Worm (Caenorhabditis elegans) whole organism, L2 larva: ENCODE measurements around the gene coa-7.

Experiments
- F13H6.1 ChIP-seq: sonication (generic microtip); optimal IDR thresholded peaks from 2 replicates; lab custom pipeline; 2016; ENCODE audit warnings: missing genetic modification characterization, missing compliant biosample characterization
- Y55F3AM.14 ChIP-seq: fragments of 200-800 bp; sonication (Bioruptor generic); optimal IDR thresholded peaks from 2 replicates; lab custom pipeline; 2018; ENCODE audit warnings: mild to moderate bottlenecking, missing genetic modification characterization, missing compliant biosample characterization
- ZK546.5 ChIP-seq: sonication (generic microtip); optimal IDR thresholded peaks from 2 replicates; lab custom pipeline; 2017; ENCODE audit warnings: missing biosample characterization, missing genetic modification characterization
- alr-1 ChIP-seq: fragments of 150-350 bp; optimal IDR thresholded peaks from 2 replicates; lab custom pipeline; 2014; ENCODE audit warnings: missing biosample characterization, missing genetic modification characterization
- ama-1 ChIP-seq: fragments of 150-350 bp; optimal IDR thresholded peaks from 2 replicates; lab custom pipeline; 2018; ENCODE audit warnings: inconsistent platforms
- ceh-16 ChIP-seq: fragments of 150-350 bp; optimal IDR thresholded peaks from 2 replicates; lab custom pipeline; 2014; ENCODE audit warnings: missing biosample characterization, missing genetic modification characterization
- ceh-82 ChIP-seq: fragments of 150-350 bp; optimal IDR thresholded peaks from 2 replicates; lab custom pipeline; 2014; ENCODE audit warnings: missing biosample characterization, missing genetic modification characterization
- crh-2 ChIP-seq: sonication (generic microtip); optimal IDR thresholded peaks from 2 replicates; lab custom pipeline; 2017; ENCODE audit warnings: missing biosample characterization, missing genetic modification characterization
- dmd-4 ChIP-seq: sonication (generic microtip); optimal IDR thresholded peaks from 2 replicates; lab custom pipeline; 2017; ENCODE audit warnings: missing biosample characterization, missing genetic modification characterization
- egl-27 ChIP-seq: sonication (generic microtip); optimal IDR thresholded peaks from 3 replicates; lab custom pipeline; 2017; ENCODE audit warnings: missing biosample characterization, missing genetic modification reagents, missing genetic modification characterization
- elt-1 ChIP-seq: fragments of 150-350 bp; optimal IDR thresholded peaks from 2 replicates; lab custom pipeline; 2014; ENCODE audit warnings: missing biosample characterization, missing genetic modification characterization
- elt-3 ChIP-seq: sonication (generic microtip); optimal IDR thresholded peaks from 2 replicates; lab custom pipeline; 2017; ENCODE audit warnings: missing biosample characterization, missing genetic modification characterization
- fos-1 ChIP-seq: fragments of 150-350 bp; optimal IDR thresholded peaks from 2 replicates; lab custom pipeline; 2014; ENCODE audit warnings: missing biosample characterization, missing genetic modification characterization
- gmeb-1 ChIP-seq: fragments of 150-350 bp; optimal IDR thresholded peaks from 2 replicates; lab custom pipeline; 2014; ENCODE audit warnings: missing biosample characterization, missing genetic modification characterization
- lin-11 ChIP-seq: fragments of 150-350 bp; sonication (generic microtip); optimal IDR thresholded peaks from 2 replicates; lab custom pipeline; 2014; ENCODE audit warnings: missing biosample characterization, missing genetic modification characterization, inconsistent platforms, mixed read lengths
- mbf-1 ChIP-seq: sonication (generic microtip); optimal IDR thresholded peaks from 2 replicates; lab custom pipeline; 2017; ENCODE audit warnings: missing biosample characterization, missing genetic modification characterization
- nhr-10 ChIP-seq: sonication (generic microtip); optimal IDR thresholded peaks from 2 replicates; lab custom pipeline; 2017; ENCODE audit warnings: missing biosample characterization, missing genetic modification characterization
- nhr-12 ChIP-seq: fragments of 150-350 bp; optimal IDR thresholded peaks from 2 replicates; lab custom pipeline; 2014; ENCODE audit warnings: missing biosample characterization, missing genetic modification characterization
- nhr-129 ChIP-seq: fragments of 150-350 bp; optimal IDR thresholded peaks from 2 replicates; lab custom pipeline; 2014; ENCODE audit warnings: missing biosample characterization, missing genetic modification characterization
- nhr-23 ChIP-seq: fragments of 150-350 bp; optimal IDR thresholded peaks from 2 replicates; lab custom pipeline; 2014; ENCODE audit warnings: missing biosample characterization, missing genetic modification reagents, missing genetic modification characterization
- nhr-237 ChIP-seq: fragments of 150-350 bp; optimal IDR thresholded peaks from 2 replicates; lab custom pipeline; 2014; ENCODE audit warnings: missing biosample characterization, missing genetic modification characterization
- nhr-25 ChIP-seq: fragments of 150-350 bp; sonication (generic microtip); optimal IDR thresholded peaks from 3 replicates; lab custom pipeline; 2014; ENCODE audit warnings: missing biosample characterization, missing genetic modification characterization
- nhr-77 ChIP-seq: fragments of 150-350 bp; optimal IDR thresholded peaks from 2 replicates; lab custom pipeline; 2014; ENCODE audit warnings: missing biosample characterization, missing genetic modification characterization
- skn-1 ChIP-seq: sonication (generic microtip); optimal IDR thresholded peaks from 2 replicates; lab custom pipeline; 2017; ENCODE audit warnings: missing biosample characterization, missing genetic modification characterization
- sma-3 ChIP-seq: sonication (generic microtip); optimal IDR thresholded peaks from 2 replicates; lab custom pipeline; 2016; ENCODE audit warnings: missing genetic modification reagents, missing genetic modification characterization, missing compliant biosample characterization
- sma-9 ChIP-seq, 2 experiments: fragments of 150-350 bp in 1 of 2; sonication (generic microtip) in 1 of 2; optimal IDR thresholded peaks; 2 replicates each; lab custom pipeline; 2014 to 2016; ENCODE audit warnings: missing genetic modification characterization in 2 of 2, mild to moderate bottlenecking in 1 of 2, missing biosample characterization in 1 of 2, missing compliant biosample characterization in 1 of 2, missing genetic modification reagents in 1 of 2, moderate library complexity in 1 of 2
- snpc-4 ChIP-seq: fragments of 150-350 bp; optimal IDR thresholded peaks from 2 replicates; lab custom pipeline; 2014; ENCODE audit warnings: missing biosample characterization, missing genetic modification characterization
- unc-55 ChIP-seq: fragments of 150-350 bp; sonication (generic microtip); optimal IDR thresholded peaks from 3 replicates; lab custom pipeline; 2014; ENCODE audit warnings: missing biosample characterization, missing genetic modification reagents, missing genetic modification characterization
- unc-62 ChIP-seq: fragments of 150-350 bp; optimal IDR thresholded peaks from 2 replicates; lab custom pipeline; 2014; ENCODE audit warnings: missing biosample characterization, missing genetic modification reagents, missing genetic modification characterization
- zag-1 ChIP-seq: fragments of 150-350 bp; optimal IDR thresholded peaks from 2 replicates; lab custom pipeline; 2014; ENCODE audit warnings: missing biosample characterization, missing genetic modification characterization
- ztf-1 ChIP-seq: fragments of 200-800 bp; sonication (Bioruptor generic); conservative IDR thresholded peaks from 2 replicates; pipeline ENCODE4 v1.3.6; 2022; ENCODE audit warnings: missing genetic modification characterization, missing compliant biosample characterization

Gene coa-7

ce11 chrII:11652125-11652524 lies 1.2 kb upstream of the coa-7 start:
- no peak for TF ChIP-seq elt-3

ce11 chrII:11649239-11649638 lies 1.7 kb downstream of the coa-7 start:
- TF ChIP-seq lin-11 (tag; lab: Kevin White, UChicago) (no peak), ztf-1 (GFP tag; lab: Robert Waterston, UW) (no peak), ZK546.5 (tag; lab: Kevin White, UChicago) (no peak), skn-1 (tag; lab: Kevin White, UChicago) (no peak), nhr-10 (tag; lab: Kevin White, UChicago) (no peak), snpc-4 (tag; lab: Kevin White, UChicago) (no peak), alr-1 (no peak), ceh-16 (tag; lab: Kevin White, UChicago) (no peak), dmd-4 (tag; lab: Kevin White, UChicago) (no peak), nhr-129 (no peak), nhr-25 (tag; lab: Kevin White, UChicago) (no peak), elt-1 (no peak), nhr-12 (tag; lab: Kevin White, UChicago) (no peak)

- TF ChIP-seq crh-2 (no peak), fos-1 (tag; lab: Kevin White, UChicago) (peak; percentile 79)
Observed at ce11 chrII:11646874-11647273, 4.1 kb downstream of the coa-7 start.

- TF ChIP-seq fos-1 (tag; lab: Kevin White, UChicago): peak; percentile 54
- no peak for TF ChIP-seq nhr-12 (tag; lab: Kevin White, UChicago)
- TF ChIP-seq sma-3 (GFP tag; lab: Kevin White, UChicago): peak; percentile 8
- peak; percentile 19 for TF ChIP-seq sma-9 (GFP tag; optimal IDR thresholded peaks at IDR 0.05; lab: Kevin White, UChicago)
- no peak for TF ChIP-seq sma-9 (tag; optimal IDR thresholded peaks at IDR 0.05; lab: Kevin White, UChicago)
- TF ChIP-seq nhr-25 (tag; lab: Kevin White, UChicago): peak; percentile 11
Observed at ce11 chrII:11646276-11646797, 4.6 kb downstream of the coa-7 start, which contains the start of gene ghi-1. Gene ghi-1 (plus strand): TSS chrII:11646747.

ce11 chrII:11645383-11645782 lies 5.6 kb downstream of the coa-7 start:
- TF ChIP-seq sma-9 (GFP tag; optimal IDR thresholded peaks at IDR 0.05; lab: Kevin White, UChicago) (peak; percentile 4), sma-9 (tag; optimal IDR thresholded peaks at IDR 0.05; lab: Kevin White, UChicago) (no peak), gmeb-1 (tag; lab: Kevin White, UChicago) (no peak)

- TF ChIP-seq egl-27 (tag; lab: Kevin White, UChicago) (no peak), ceh-16 (tag; lab: Kevin White, UChicago) (no peak), nhr-23 (tag; lab: Kevin White, UChicago) (no peak), sma-3 (GFP tag; lab: Kevin White, UChicago) (peak; percentile 10), nhr-25 (tag; lab: Kevin White, UChicago) (peak; percentile 2), nhr-237 (no peak), F13H6.1 (tag; lab: Kevin White, UChicago) (no peak), elt-3 (no peak), mbf-1 (tag; lab: Kevin White, UChicago) (no peak)
Observed at ce11 chrII:11644535-11644934, 6.4 kb downstream of the coa-7 start.

ce11 chrII:11642736-11643135 lies 8.2 kb downstream of the coa-7 start:
- no peak for TF ChIP-seq alr-1
- no peak for TF ChIP-seq nhr-237
- TF ChIP-seq sma-9 (GFP tag; optimal IDR thresholded peaks at IDR 0.05; lab: Kevin White, UChicago): no peak
- no peak for TF ChIP-seq sma-9 (tag; optimal IDR thresholded peaks at IDR 0.05; lab: Kevin White, UChicago)
- TF ChIP-seq ama-1 (lab: Kevin White, UChicago): no peak
- TF ChIP-seq skn-1 (tag; lab: Kevin White, UChicago): no peak
- TF ChIP-seq Y55F3AM.14 (GFP tag; lab: Kevin White, UChicago): no peak
- no peak for TF ChIP-seq zag-1 (tag; lab: Kevin White, UChicago)
- no peak for TF ChIP-seq unc-62 (GFP tag; lab: Kevin White, UChicago)
- no peak for TF ChIP-seq nhr-129
- no peak for TF ChIP-seq nhr-23 (tag; lab: Kevin White, UChicago)
- TF ChIP-seq unc-55: no peak
- TF ChIP-seq lin-11 (tag; lab: Kevin White, UChicago): no peak
- TF ChIP-seq nhr-77: no peak
- no peak for TF ChIP-seq ceh-82 (tag; lab: Kevin White, UChicago)
